Fruit fly (Drosophila melanogaster) whole organism, prepupa: Measurements from ENCODE around the gene Aasdh.

Experiments
- CG15336 ChIP-seq: fragments of 200-800 bp; sonication (Bioruptor generic); IDR thresholded peaks from 2 replicates; pipeline ENCODE4 v1.3.6; 2022; ENCODE audit warnings: missing biosample characterization, missing genetic modification characterization
- CG6808 ChIP-seq: fragments of 200-800 bp; sonication (Bioruptor generic); optimal IDR thresholded peaks from 3 replicates; lab custom pipeline; 2017; ENCODE audit warnings: missing biosample characterization, missing genetic modification characterization, mild to moderate bottlenecking, moderate library complexity, missing genetic modification reagents
- CG7368 ChIP-seq: fragments of 200-800 bp; sonication (Bioruptor generic); optimal IDR thresholded peaks from 3 replicates; lab custom pipeline; 2016; ENCODE audit warnings: missing biosample characterization, missing genetic modification characterization
- CG8319 ChIP-seq: fragments of 200-800 bp; sonication (Bioruptor generic); optimal IDR thresholded peaks from 3 replicates; lab custom pipeline; 2016; ENCODE audit warnings: missing biosample characterization, missing genetic modification characterization
- Eip75B ChIP-seq: fragments of 200-800 bp; sonication (Bioruptor generic); optimal IDR thresholded peaks from 3 replicates; lab custom pipeline; 2016; ENCODE audit warnings: missing biosample characterization, missing genetic modification characterization
- Ets21C ChIP-seq: fragments of 200-800 bp; sonication (Bioruptor generic); optimal IDR thresholded peaks from 3 replicates; lab custom pipeline; 2016; ENCODE audit warnings: missing biosample characterization, missing genetic modification characterization
- Hr38 ChIP-seq: sonication (Bioruptor generic); optimal IDR thresholded peaks from 2 replicates; lab custom pipeline; 2016; ENCODE audit warnings: missing biosample characterization, missing genetic modification characterization
- cyc ChIP-seq: fragments of 200-800 bp; sonication (Bioruptor generic); optimal IDR thresholded peaks from 3 replicates; lab custom pipeline; 2016; ENCODE audit warnings: missing biosample characterization, missing genetic modification characterization
- spab ChIP-seq: fragments of 200-800 bp; sonication (Bioruptor generic); optimal IDR thresholded peaks from 2 replicates; lab custom pipeline; 2017; ENCODE audit warnings: missing biosample characterization, mild to moderate bottlenecking, missing genetic modification characterization, missing genetic modification reagents
- vri ChIP-seq: fragments of 200-800 bp; sonication (Bioruptor generic); optimal IDR thresholded peaks from 3 replicates; lab custom pipeline; 2016; ENCODE audit warnings: missing biosample characterization, mild to moderate bottlenecking, missing genetic modification characterization

DNA sequence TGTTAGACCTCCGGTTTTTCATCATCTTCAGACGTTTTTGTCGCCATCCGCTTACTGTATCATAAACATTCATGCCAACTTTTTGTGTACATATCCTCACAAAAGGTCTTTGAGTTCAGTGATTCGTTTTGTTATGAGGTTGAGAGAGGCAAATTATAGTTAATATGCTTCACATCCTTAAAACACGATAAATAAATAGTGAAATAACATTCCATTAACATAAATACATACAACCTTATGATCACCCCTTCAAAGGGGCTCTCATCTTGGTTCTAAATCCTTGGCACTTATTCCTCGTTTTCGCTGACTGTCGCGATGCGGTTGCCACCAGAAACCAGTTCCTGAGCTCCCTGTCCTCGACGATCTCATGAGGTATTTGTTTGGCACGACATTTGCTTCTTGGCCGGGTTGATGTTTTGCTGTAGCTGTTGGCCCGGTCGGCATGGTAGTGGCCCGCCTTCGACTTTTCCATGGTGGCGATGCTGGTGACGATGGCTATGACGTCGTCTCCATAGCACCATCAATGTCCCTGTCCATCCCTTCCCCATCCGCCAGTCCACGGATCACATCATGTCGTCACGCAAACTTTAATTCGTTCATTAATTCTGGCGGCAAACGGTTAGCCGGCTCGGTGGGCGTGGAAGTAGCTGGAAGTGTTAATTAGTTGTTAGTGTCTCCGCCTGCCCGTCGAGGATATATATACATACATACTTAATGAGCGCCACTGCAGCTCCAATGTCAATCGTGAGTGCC is 19.7 kb upstream of the Aasdh start:
- TF ChIP-seq Eip75B, result peak; percentile 24
- no peak for TF ChIP-seq CG7368
- TF ChIP-seq CG15336 (GFP tag; lab: Robert Waterston, UW), result no peak
- TF ChIP-seq CG6808 (GFP tag; lab: Kevin White, UChicago), result no peak
- no peak for TF ChIP-seq Ets21C (GFP tag; lab: Kevin White, UChicago)
- no peak for TF ChIP-seq spab
- TF ChIP-seq vri, result peak; percentile 14
- no peak for TF ChIP-seq CG8319 (GFP tag; lab: Kevin White, UChicago)
- TF ChIP-seq cyc (GFP tag; lab: Kevin White, UChicago), result peak; percentile 8
- TF ChIP-seq Hr38 (GFP tag; lab: Kevin White, UChicago), result no peak
